Worm (Caenorhabditis elegans) whole organism, mixed stage, embryonic: ENCODE results near the gene F28A12.3.

Source experiments
- ces-1 ChIP-seq: fragments of 150-350 bp; optimal IDR thresholded peaks from 2 replicates; lab custom pipeline; 2014; ENCODE audit warnings: missing biosample characterization, missing genetic modification reagents, missing genetic modification characterization
- elt-3 ChIP-seq: fragments of 150-350 bp; optimal IDR thresholded peaks from 2 replicates; lab custom pipeline; 2014; ENCODE audit warnings: missing biosample characterization, missing genetic modification characterization
- hlh-1 ChIP-seq: fragments of 150-350 bp; optimal IDR thresholded peaks from 2 replicates; lab custom pipeline; 2014; ENCODE audit warnings: missing biosample characterization, missing genetic modification reagents, missing genetic modification characterization
- lsy-2 ChIP-seq: fragments of 150-350 bp; optimal IDR thresholded peaks from 2 replicates; lab custom pipeline; 2014; ENCODE audit warnings: missing biosample characterization, missing genetic modification characterization
- mab-5 ChIP-seq: fragments of 150-350 bp; optimal IDR thresholded peaks from 2 replicates; lab custom pipeline; 2014; ENCODE audit warnings: missing biosample characterization, missing genetic modification characterization
- mls-2 ChIP-seq: sonication (generic microtip); optimal IDR thresholded peaks from 2 replicates; lab custom pipeline; 2016; ENCODE audit warnings: mild to moderate bottlenecking, missing genetic modification characterization, moderate library complexity, missing compliant biosample characterization
- unc-39 ChIP-seq: fragments of 150-350 bp; optimal IDR thresholded peaks from 2 replicates; lab custom pipeline; 2014; ENCODE audit warnings: missing biosample characterization, missing genetic modification characterization
- unc-62 ChIP-seq: fragments of 150-350 bp; optimal IDR thresholded peaks from 2 replicates; lab custom pipeline; 2014; ENCODE audit warnings: missing biosample characterization, missing genetic modification reagents, missing genetic modification characterization

Gene F28A12.3

ce11 chrV:8592691-8593307 lies 48.4 kb downstream of the F28A12.3 start:
- TF ChIP-seq mab-5 (tag; lab: Kevin White, UChicago) (no peak), lsy-2 (tag; lab: Kevin White, UChicago) (no peak), hlh-1 (tag; lab: Kevin White, UChicago) (no peak), elt-3 (tag; lab: Kevin White, UChicago) (no peak), mls-2 (no peak), unc-62 (GFP tag; lab: Kevin White, UChicago) (peak; percentile 59), ces-1 (GFP tag; lab: Kevin White, UChicago) (peak; percentile 86), unc-39 (tag; lab: Kevin White, UChicago) (no peak)
- TF ChIP-seq, all 35 proteins: peak for 2
